Worm (Caenorhabditis elegans): ENCODE results near the gene D1044.7.

DNA sequence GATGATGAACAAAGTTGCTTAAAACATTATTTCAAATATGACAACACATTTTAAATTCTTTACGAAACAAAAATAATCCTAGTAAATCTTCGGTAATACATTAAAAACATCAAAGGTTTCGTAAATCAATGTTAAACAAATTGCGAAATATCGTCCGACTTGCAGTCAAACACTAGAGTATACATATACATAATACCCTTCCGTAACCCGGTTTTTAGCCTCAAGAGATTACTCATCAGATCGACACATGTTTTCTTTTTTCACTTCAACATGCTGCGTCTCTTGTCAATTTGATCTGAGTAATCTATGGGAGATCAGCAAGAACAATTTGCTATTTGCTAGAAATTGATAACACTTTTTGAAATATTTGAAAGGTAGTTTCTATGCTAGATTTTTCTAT, 37.7 kb upstream of the D1044.7 start:
- no peak for TF ChIP-seq chd-7 (tag; optimal IDR thresholded peaks at IDR 0.05)
- no peak for TF ChIP-seq pha-4 (tag; optimal IDR thresholded peaks at IDR 0.05)
- no peak for TF ChIP-seq unc-62 (GFP tag; optimal IDR thresholded peaks at IDR 0.05)
- no peak for TF ChIP-seq F37B4.10 (GFP tag; IDR thresholded peaks at IDR 0.05)
- TF ChIP-seq ets-4 (GFP tag; optimal IDR thresholded peaks at IDR 0.05), result no peak
- TF ChIP-seq unc-130 (GFP tag; optimal IDR thresholded peaks at IDR 0.05), result no peak
- TF ChIP-seq sdz-38 (tag; optimal IDR thresholded peaks at IDR 0.05), result no peak
- no peak for TF ChIP-seq mcd-1 (GFP tag; IDR thresholded peaks at IDR 0.05)
- TF ChIP-seq ama-1 (optimal IDR thresholded peaks at IDR 0.05), result no peak
- no peak for TF ChIP-seq ama-1 (GFP tag; optimal IDR thresholded peaks at IDR 0.05)
- no peak for TF ChIP-seq dpl-1 (GFP tag; optimal IDR thresholded peaks at IDR 0.05)
- TF ChIP-seq mes-4 (tag; optimal IDR thresholded peaks at IDR 0.05), result no peak
- TF ChIP-seq attf-5 (GFP tag; optimal IDR thresholded peaks at IDR 0.05), result no peak
- no peak for TF ChIP-seq F49E8.2 (tag; optimal IDR thresholded peaks at IDR 0.05; ENCODE audit: insufficient read depth)
